Fruit fly (Drosophila melanogaster) Kc167 (cell line): ENCODE data around the gene CG5177.

Experiments
- Myc ChIP-seq: fragments of >200 bp; optimal IDR thresholded peaks from 2 replicates; lab custom pipeline; 2017; ENCODE audit warnings: missing external identifiers
- Sin3A ChIP-seq: fragments of >200 bp; optimal IDR thresholded peaks from 2 replicates; lab custom pipeline; 2018; ENCODE audit warnings: missing external identifiers
- h ChIP-seq: fragments of >200 bp; optimal IDR thresholded peaks from 3 replicates; lab custom pipeline; 2018; ENCODE audit warnings: missing external identifiers
- insv ChIP-seq: fragments of >200 bp; optimal IDR thresholded peaks from 3 replicates; lab custom pipeline; 2018; ENCODE audit warnings: missing external identifiers
- psq ChIP-seq: fragments of >200 bp; optimal IDR thresholded peaks from 2 replicates; lab custom pipeline; 2017; ENCODE audit warnings: missing external identifiers
- ttk ChIP-seq: sonication (Bioruptor generic); optimal IDR thresholded peaks from 2 replicates; lab custom pipeline; 2017; ENCODE audit warnings: missing external identifiers

DNA sequence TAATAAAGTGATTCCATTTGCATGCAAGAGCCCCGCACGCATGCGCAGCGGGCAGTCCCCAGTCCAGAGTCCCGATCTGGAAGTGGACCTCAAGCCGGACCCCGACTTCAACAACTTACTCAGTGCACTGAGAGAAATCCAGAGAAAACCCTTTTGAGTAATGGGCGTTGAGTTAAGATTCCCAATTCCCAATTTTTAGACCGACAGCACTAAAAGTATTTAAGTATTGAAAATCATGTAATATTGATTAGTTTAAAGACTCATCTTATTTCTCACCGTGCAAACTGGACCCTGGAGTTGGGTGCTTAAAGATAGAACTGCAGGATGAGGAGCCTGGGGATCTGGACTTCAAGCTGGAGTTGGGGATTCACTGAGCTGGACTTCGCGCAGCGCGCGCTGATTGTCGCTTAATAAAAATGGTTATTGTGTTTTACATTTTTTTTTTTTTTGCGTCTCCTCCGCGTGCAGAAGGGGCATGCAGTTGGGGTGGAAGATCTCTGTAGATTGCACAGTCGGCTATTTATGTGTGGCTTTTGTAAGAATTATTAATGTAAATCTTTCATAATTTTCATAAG, 46.9 kb upstream of the CG5177 start:
- TF ChIP-seq h (no peak), Sin3A (lab: Kevin White, UChicago) (no peak), psq (lab: Kevin White, UChicago) (no peak), Myc (lab: Kevin White, UChicago) (no peak), insv (lab: Kevin White, UChicago) (no peak), ttk (lab: Kevin White, UChicago) (no peak)
